Worm (Caenorhabditis elegans) whole organism, L4 larva: ENCODE measurements around the gene C52G5.2.

Source experiments
- D1046.2 ChIP-seq: fragments of 200-800 bp; sonication (Bioruptor generic); IDR thresholded peaks from 2 replicates; pipeline ENCODE4 v1.3.6; 2022; ENCODE audit warnings: missing genetic modification characterization, missing compliant biosample characterization
- F26F4.8 ChIP-seq: fragments of 200-800 bp; sonication (Bioruptor generic); conservative IDR thresholded peaks from 2 replicates; pipeline ENCODE4 v1.3.6; 2022; ENCODE audit warnings: missing genetic modification characterization, missing compliant biosample characterization
- F37D6.2 ChIP-seq: sonication (generic microtip); optimal IDR thresholded peaks from 2 replicates; lab custom pipeline; 2016; ENCODE audit warnings: mild to moderate bottlenecking, missing genetic modification characterization, missing compliant biosample characterization
- F49E8.2 ChIP-seq: sonication (generic microtip); optimal IDR thresholded peaks from 2 replicates; lab custom pipeline; 2016; ENCODE audit warnings: missing compliant biosample characterization, mild to moderate bottlenecking, missing genetic modification characterization, borderline replicate concordance
- R02D3.7 ChIP-seq: fragments of 150-350 bp; sonication (generic microtip); optimal IDR thresholded peaks from 3 replicates; lab custom pipeline; 2014; ENCODE audit warnings: missing biosample characterization, missing genetic modification characterization
- Y5F2A.4 ChIP-seq: fragments of 200-800 bp; sonication (Bioruptor generic); optimal IDR thresholded peaks from 2 replicates; lab custom pipeline; 2018; ENCODE audit warnings: mild to moderate bottlenecking, missing genetic modification characterization, missing compliant biosample characterization
- Y75B8A.6 ChIP-seq: fragments of 200-800 bp; sonication (Bioruptor generic); IDR thresholded peaks from 2 replicates; pipeline ENCODE4 v1.3.6; 2022; ENCODE audit warnings: missing genetic modification reagents, missing genetic modification characterization, missing compliant biosample characterization
- ZK337.2 ChIP-seq: fragments of 200-800 bp; sonication (Bioruptor generic); IDR thresholded peaks from 2 replicates; pipeline ENCODE4 v1.3.6; 2022; ENCODE audit warnings: missing genetic modification reagents, missing genetic modification characterization, missing compliant biosample characterization
- aly-2 ChIP-seq: sonication (generic microtip); optimal IDR thresholded peaks from 2 replicates; lab custom pipeline; 2018; ENCODE audit warnings: missing biosample characterization, missing genetic modification characterization
- ama-1 ChIP-seq: fragments of 150-350 bp; optimal IDR thresholded peaks from 2 replicates; lab custom pipeline; 2014; ENCODE audit warnings: inconsistent platforms, mixed read lengths
- ceh-20 ChIP-seq: fragments of 200-800 bp; sonication (Bioruptor generic); IDR thresholded peaks from 2 replicates; pipeline ENCODE4 v1.3.6; 2022; ENCODE audit warnings: missing genetic modification reagents, missing genetic modification characterization, missing compliant biosample characterization
- ceh-32 ChIP-seq: sonication (generic microtip); optimal IDR thresholded peaks from 2 replicates; lab custom pipeline; 2016; ENCODE audit warnings: mild to moderate bottlenecking, missing genetic modification characterization, missing compliant biosample characterization; ENCODE audit not compliant: poor library complexity
- ceh-44 ChIP-seq: fragments of 200-800 bp; sonication (Bioruptor generic); IDR thresholded peaks from 2 replicates; pipeline ENCODE4 v1.3.6; 2022; ENCODE audit warnings: missing genetic modification reagents, missing genetic modification characterization, missing compliant biosample characterization
- ceh-62 ChIP-seq: sonication (generic microtip); optimal IDR thresholded peaks from 2 replicates; lab custom pipeline; 2017; ENCODE audit warnings: missing biosample characterization, missing genetic modification characterization
- ces-1 ChIP-seq: fragments of 150-350 bp; sonication (generic microtip); optimal IDR thresholded peaks from 4 replicates; lab custom pipeline; 2014; ENCODE audit warnings: missing biosample characterization, missing genetic modification reagents, missing genetic modification characterization
- ctbp-1 ChIP-seq: fragments of 200-800 bp; sonication (Bioruptor generic); IDR thresholded peaks from 2 replicates; pipeline ENCODE4 v1.3.6; 2022; ENCODE audit warnings: missing genetic modification reagents, missing genetic modification characterization, missing compliant biosample characterization
- daf-16 ChIP-seq, 3 experiments: sonication (generic microtip); optimal IDR thresholded peaks; 2 replicates each; lab custom pipeline; 2016 to 2017; ENCODE audit warnings: missing genetic modification characterization in 3 of 3, missing genetic modification reagents in 3 of 3, mild to moderate bottlenecking in 2 of 3, missing compliant biosample characterization in 2 of 3, missing biosample characterization in 1 of 3, moderate library complexity in 1 of 3
- dmd-6 ChIP-seq: fragments of 200-800 bp; sonication (Bioruptor generic); IDR thresholded peaks from 2 replicates; pipeline ENCODE4 v1.3.6; 2022; ENCODE audit warnings: missing genetic modification reagents, missing genetic modification characterization, missing compliant biosample characterization
- dve-1 ChIP-seq: sonication (generic microtip); optimal IDR thresholded peaks from 2 replicates; lab custom pipeline; 2017; ENCODE audit warnings: antibody characterized with exemption, mild to moderate bottlenecking, missing genetic modification characterization, missing compliant biosample characterization; ENCODE audit not compliant: insufficient read depth
- egl-43 ChIP-seq: fragments of 200-800 bp; sonication (Bioruptor generic); IDR thresholded peaks from 2 replicates; pipeline ENCODE4 v1.3.6; 2022; ENCODE audit warnings: missing genetic modification reagents, missing genetic modification characterization, missing compliant biosample characterization
- fos-1 ChIP-seq: fragments of 150-350 bp; optimal IDR thresholded peaks from 2 replicates; lab custom pipeline; 2014; ENCODE audit warnings: missing biosample characterization, missing genetic modification characterization
- gei-8 ChIP-seq: fragments of 200-800 bp; sonication (Bioruptor generic); optimal IDR thresholded peaks from 2 replicates; lab custom pipeline; 2018; ENCODE audit warnings: mild to moderate bottlenecking, missing genetic modification characterization, missing compliant biosample characterization
- hlh-11 ChIP-seq: fragments of 200-800 bp; sonication (Bioruptor generic); optimal IDR thresholded peaks from 2 replicates; lab custom pipeline; 2018; ENCODE audit warnings: mild to moderate bottlenecking, missing genetic modification characterization, missing compliant biosample characterization
- hlh-30 ChIP-seq: sonication (generic microtip); optimal IDR thresholded peaks from 2 replicates; lab custom pipeline; 2017; ENCODE audit warnings: antibody characterized with exemption, mild to moderate bottlenecking, missing genetic modification characterization, missing compliant biosample characterization; ENCODE audit not compliant: insufficient read depth
- hmg-1.1 ChIP-seq: fragments of 200-800 bp; sonication (Bioruptor generic); IDR thresholded peaks from 2 replicates; pipeline ENCODE4 v1.3.6; 2022; ENCODE audit warnings: missing genetic modification reagents, missing genetic modification characterization, missing compliant biosample characterization
- lin-1 ChIP-seq: fragments of 200-800 bp; sonication (Bioruptor generic); IDR thresholded peaks from 2 replicates; pipeline ENCODE4 v1.3.6; 2022; ENCODE audit warnings: missing genetic modification reagents, missing genetic modification characterization, missing compliant biosample characterization
- lin-29 ChIP-seq: fragments of 200-800 bp; sonication (Bioruptor generic); IDR thresholded peaks from 2 replicates; pipeline ENCODE4 v1.3.6; 2022; ENCODE audit warnings: missing genetic modification reagents, missing genetic modification characterization, missing compliant biosample characterization
- lin-38 ChIP-seq: fragments of 200-800 bp; sonication (Bioruptor generic); IDR thresholded peaks from 2 replicates; pipeline ENCODE4 v1.3.6; 2022; ENCODE audit warnings: missing genetic modification reagents, missing genetic modification characterization, missing compliant biosample characterization
- mdl-1 ChIP-seq, 2 experiments: fragments of 150-350 bp in 1 of 2; sonication (generic microtip) in 1 of 2; optimal IDR thresholded peaks; 2 replicates each; lab custom pipeline; 2014 to 2017; ENCODE audit warnings: missing biosample characterization in 2 of 2, missing genetic modification characterization in 2 of 2
- mes-2 ChIP-seq: sonication (generic microtip); optimal IDR thresholded peaks from 2 replicates; lab custom pipeline; 2016; ENCODE audit warnings: missing genotype, mild to moderate bottlenecking, missing genetic modification characterization, missing compliant biosample characterization; ENCODE audit not compliant: poor library complexity, severe bottlenecking
- mxl-2 ChIP-seq: fragments of 200-800 bp; sonication (Bioruptor generic); conservative IDR thresholded peaks from 2 replicates; pipeline ENCODE4 v1.3.6; 2022; ENCODE audit warnings: missing genetic modification reagents, missing genetic modification characterization, missing compliant biosample characterization
- mxl-3 ChIP-seq: fragments of 200-800 bp; sonication (Bioruptor generic); optimal IDR thresholded peaks from 2 replicates; lab custom pipeline; 2018; ENCODE audit warnings: mild to moderate bottlenecking, missing genetic modification characterization, missing compliant biosample characterization
- nhr-10 ChIP-seq: fragments of 150-350 bp; optimal IDR thresholded peaks from 2 replicates; lab custom pipeline; 2014; ENCODE audit warnings: missing biosample characterization, missing genetic modification characterization
- nhr-102 ChIP-seq: sonication (generic microtip); optimal IDR thresholded peaks from 2 replicates; lab custom pipeline; 2016; ENCODE audit warnings: mild to moderate bottlenecking, missing genetic modification characterization, moderate library complexity, missing compliant biosample characterization
- nhr-42 ChIP-seq: fragments of 200-800 bp; sonication (Bioruptor generic); IDR thresholded peaks from 2 replicates; pipeline ENCODE4 v1.3.6; 2022; ENCODE audit warnings: missing genetic modification characterization, missing compliant biosample characterization
- nhr-48 ChIP-seq: sonication (generic microtip); optimal IDR thresholded peaks from 2 replicates; lab custom pipeline; 2016; ENCODE audit warnings: mild to moderate bottlenecking, missing genetic modification characterization, missing compliant biosample characterization
- nhr-6 ChIP-seq: fragments of 150-350 bp; optimal IDR thresholded peaks from 2 replicates; lab custom pipeline; 2014; ENCODE audit warnings: missing biosample characterization, missing genetic modification characterization
- nhr-77 ChIP-seq: fragments of 150-350 bp; optimal IDR thresholded peaks from 2 replicates; lab custom pipeline; 2014; ENCODE audit warnings: missing biosample characterization, missing genetic modification characterization
- pqm-1 ChIP-seq: sonication (generic microtip); optimal IDR thresholded peaks from 2 replicates; lab custom pipeline; 2017; ENCODE audit warnings: missing biosample characterization, missing genetic modification characterization
- saeg-2 ChIP-seq: fragments of 200-800 bp; sonication (Bioruptor generic); IDR thresholded peaks from 2 replicates; pipeline ENCODE4 v1.3.6; 2022; ENCODE audit warnings: missing genetic modification reagents, missing genetic modification characterization, missing compliant biosample characterization
- sdz-12 ChIP-seq: fragments of 200-800 bp; sonication (Bioruptor generic); optimal IDR thresholded peaks from 2 replicates; lab custom pipeline; 2018; ENCODE audit warnings: mild to moderate bottlenecking, missing genetic modification characterization, missing compliant biosample characterization
- skn-1 ChIP-seq: fragments of 150-350 bp; optimal IDR thresholded peaks from 2 replicates; lab custom pipeline; 2014; ENCODE audit warnings: missing biosample characterization, missing genetic modification characterization
- spr-1 ChIP-seq: sonication (generic microtip); optimal IDR thresholded peaks from 2 replicates; lab custom pipeline; 2016; ENCODE audit warnings: mild to moderate bottlenecking, missing genetic modification characterization, missing compliant biosample characterization
- tra-1 ChIP-seq: fragments of 200-800 bp; sonication (Bioruptor generic); IDR thresholded peaks from 2 replicates; pipeline ENCODE4 v1.3.6; 2022; ENCODE audit warnings: missing genetic modification reagents, missing genetic modification characterization, missing compliant biosample characterization
- unc-39 ChIP-seq: sonication (generic microtip); optimal IDR thresholded peaks from 2 replicates; lab custom pipeline; 2017; ENCODE audit warnings: missing biosample characterization, missing genetic modification characterization
- zfp-3 ChIP-seq: fragments of 200-800 bp; sonication (Bioruptor generic); conservative IDR thresholded peaks from 2 replicates; pipeline ENCODE4 v1.3.6; 2022; ENCODE audit warnings: missing genetic modification reagents, missing genetic modification characterization, missing compliant biosample characterization
- zip-2 ChIP-seq: fragments of 150-350 bp; optimal IDR thresholded peaks from 2 replicates; lab custom pipeline; 2014; ENCODE audit warnings: missing biosample characterization, missing genetic modification characterization

C52G5.2 gene

ce11 chrX:12876795-12877530 lies 33.9 kb downstream of the C52G5.2 start, which contains the start of gene bcat-1 (continued):
- TF ChIP-seq mdl-1 (tag; optimal IDR thresholded peaks at IDR 0.05; lab: Kevin White, UChicago) (peak; percentile 88 to 97), ama-1 (no peak), fos-1 (no peak), pqm-1 (tag; lab: Kevin White, UChicago) (no peak), zip-2 (tag; lab: Kevin White, UChicago) (no peak), tra-1 (no peak), F37D6.2 (peak; percentile 45), hlh-30 (tag; lab: Kevin White, UChicago) (peak; percentile 91), hmg-1.1 (peak; percentile 68; the same call in 1 of the 2 replicates), skn-1 (tag; lab: Kevin White, UChicago) (no peak), sdz-12 (GFP tag; lab: Kevin White, UChicago) (no peak), saeg-2 (GFP tag; lab: Robert Waterston, UW) (no peak), ceh-20 (GFP tag; lab: Robert Waterston, UW) (peak; percentile 51), egl-43 (GFP tag; lab: Robert Waterston, UW) (no peak; the same call in none of the 2 replicates), ZK337.2 (GFP tag; lab: Robert Waterston, UW) (no peak), ctbp-1 (GFP tag; lab: Robert Waterston, UW) (peak; percentile 55; the same call in 1 of the 2 replicates), nhr-10 (tag; lab: Kevin White, UChicago) (peak; percentile 32), ceh-44 (no peak), mes-2 (peak; percentile 59), nhr-42 (GFP tag; lab: Robert Waterston, UW) (no peak), unc-39 (tag; lab: Kevin White, UChicago) (no peak), D1046.2 (no peak), spr-1 (tag; lab: Kevin White, UChicago) (no peak), aly-2 (tag; lab: Kevin White, UChicago) (no peak), ceh-32 (tag; lab: Kevin White, UChicago) (no peak), F26F4.8 (GFP tag; lab: Robert Waterston, UW) (no peak)

DNA sequence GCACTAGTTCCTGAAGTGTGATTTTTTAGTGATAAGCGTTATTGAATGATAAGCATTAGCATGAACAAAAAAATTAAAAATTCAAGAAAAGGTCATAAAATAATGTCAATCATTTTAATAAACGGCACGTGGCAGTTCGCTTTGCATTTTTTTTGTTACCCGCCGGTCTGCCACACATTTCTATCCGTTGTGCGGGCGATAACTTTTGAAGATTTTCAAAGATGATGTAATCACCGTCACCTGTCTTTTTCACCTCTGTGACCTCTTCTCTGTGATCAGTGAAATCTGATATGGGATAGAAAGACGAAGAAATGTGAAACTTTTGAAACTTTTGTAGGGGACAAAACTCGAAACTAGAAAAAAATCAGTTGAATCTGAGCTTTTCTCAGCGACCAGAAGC lies 34.8 kb downstream of the C52G5.2 start:
- no peak for TF ChIP-seq nhr-6 (tag; lab: Kevin White, UChicago)
- TF ChIP-seq nhr-48 = no peak
- no peak for TF ChIP-seq ces-1
- TF ChIP-seq dmd-6 (GFP tag; lab: Robert Waterston, UW) = peak; percentile 61
- no peak for TF ChIP-seq sdz-12 (GFP tag; lab: Kevin White, UChicago)
- no peak for TF ChIP-seq R02D3.7 (tag; lab: Kevin White, UChicago)
- no peak for TF ChIP-seq mxl-2
- no peak for TF ChIP-seq gei-8
- peak; percentile 69 for TF ChIP-seq hlh-11
- TF ChIP-seq lin-38 (GFP tag; lab: Robert Waterston, UW) = no peak
- TF ChIP-seq unc-39 (tag; lab: Kevin White, UChicago) = no peak
- TF ChIP-seq zfp-3 (GFP tag; lab: Robert Waterston, UW) = no peak
- TF ChIP-seq F49E8.2 (tag; lab: Kevin White, UChicago) = no peak
- no peak for TF ChIP-seq Y5F2A.4 (GFP tag; lab: Kevin White, UChicago)
- no peak for TF ChIP-seq lin-1
- peak; percentile 64 for TF ChIP-seq mxl-3
- TF ChIP-seq Y75B8A.6 (GFP tag; lab: Robert Waterston, UW) = no peak
- no peak for TF ChIP-seq ZK337.2 (GFP tag; lab: Robert Waterston, UW)
- peak; percentile 48 for TF ChIP-seq pqm-1 (tag; lab: Kevin White, UChicago)
- TF ChIP-seq nhr-102 (tag; lab: Kevin White, UChicago) = no peak
- TF ChIP-seq daf-16 (GFP tag; optimal IDR thresholded peaks at IDR 0.05; lab: Kevin White, UChicago) = no peak
- TF ChIP-seq daf-16 (tag; optimal IDR thresholded peaks at IDR 0.05; lab: Kevin White, UChicago) = no peak
- peak; percentile 33 for TF ChIP-seq dve-1
- TF ChIP-seq nhr-10 (tag; lab: Kevin White, UChicago) = no peak
- TF ChIP-seq nhr-77 (tag; lab: Kevin White, UChicago) = no peak
- no peak for TF ChIP-seq ceh-62
- TF ChIP-seq skn-1 (tag; lab: Kevin White, UChicago) = no peak
- no peak for TF ChIP-seq ceh-32 (tag; lab: Kevin White, UChicago)
- peak; percentile 50; the same call in 1 of the 2 replicates for TF ChIP-seq tra-1
- no peak for TF ChIP-seq F37D6.2
- no peak for TF ChIP-seq lin-29
- no peak for TF ChIP-seq egl-43 (GFP tag; lab: Robert Waterston, UW)
- TF ChIP-seq ama-1 = no peak
